Worm (Caenorhabditis elegans) whole organism, L4/young adult: ENCODE results near the gene eif-3.K.
A peak's percentile ranks its signal among the peaks of the same experiment; 100 is the strongest.

ENCODE experiments used
- W03F9.2 ChIP-seq: fragments of 150-350 bp; optimal IDR thresholded peaks from 2 replicates; lab custom pipeline; 2014; ENCODE audit warnings: missing biosample characterization, missing genetic modification characterization
- dao-5 ChIP-seq: sonication (generic microtip); optimal IDR thresholded peaks from 2 replicates; lab custom pipeline; 2016; ENCODE audit warnings: missing genotype, missing genetic modification characterization, moderate library complexity, missing compliant biosample characterization
- him-1 ChIP-seq: sonication (generic microtip); optimal IDR thresholded peaks from 2 replicates; lab custom pipeline; 2016; ENCODE audit warnings: missing genotype, missing genetic modification reagents, missing genetic modification characterization, missing compliant biosample characterization

Gene eif-3.K

DNA sequence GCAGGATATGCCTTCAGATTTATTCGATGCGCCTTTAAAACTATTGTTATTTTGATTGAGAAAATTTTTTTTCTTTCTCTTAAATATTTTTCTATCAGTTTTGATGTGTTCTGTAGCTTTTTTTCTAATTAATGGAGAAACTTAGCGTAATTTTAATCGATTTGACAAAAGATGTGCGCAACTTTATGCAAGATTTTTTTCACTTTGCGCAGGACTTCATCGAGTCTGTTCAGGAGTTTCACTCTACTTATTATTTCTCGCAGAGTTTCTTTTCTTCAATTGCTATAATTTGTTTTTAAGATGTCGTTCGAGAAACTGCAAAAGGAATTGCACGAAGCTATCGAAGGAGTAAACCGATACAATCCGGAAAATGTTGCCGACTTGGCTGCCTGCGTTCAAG is at the start of gene eif-3.K:
Gene eif-3.K, plus strand, starts transcription at position 301 of the 400 bp plus-strand sequence.
- no peak for TF ChIP-seq W03F9.2 (tag; lab: Kevin White, UChicago)
- TF ChIP-seq dao-5: no peak
- TF ChIP-seq him-1: no peak

DNA sequence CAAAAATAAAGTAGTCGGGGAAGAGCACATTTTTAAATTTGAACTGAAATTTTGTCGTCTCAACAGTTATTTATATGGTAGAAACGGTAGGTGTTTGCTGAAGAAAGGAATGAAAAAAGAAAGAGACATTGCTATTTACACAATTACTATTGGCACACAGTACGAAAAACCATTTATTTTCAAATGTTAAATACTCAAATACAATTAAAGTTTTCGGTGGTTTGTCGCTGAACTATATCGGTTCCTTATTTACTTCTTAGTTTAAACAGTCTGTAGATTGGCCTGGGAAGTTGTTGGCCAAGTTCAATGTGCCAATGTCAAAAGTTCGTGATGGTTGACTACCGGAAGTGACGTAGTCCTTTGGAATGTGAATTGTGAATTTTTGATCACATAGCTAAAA is 49.7 kb upstream of the eif-3.K start, which contains the start of gene ttr-27:
Gene ttr-27, minus strand, starts transcription at position 45 of the 400 bp plus-strand sequence.
- no peak for TF ChIP-seq W03F9.2 (tag; lab: Kevin White, UChicago)
- no peak for TF ChIP-seq him-1
- no peak for TF ChIP-seq dao-5

DNA sequence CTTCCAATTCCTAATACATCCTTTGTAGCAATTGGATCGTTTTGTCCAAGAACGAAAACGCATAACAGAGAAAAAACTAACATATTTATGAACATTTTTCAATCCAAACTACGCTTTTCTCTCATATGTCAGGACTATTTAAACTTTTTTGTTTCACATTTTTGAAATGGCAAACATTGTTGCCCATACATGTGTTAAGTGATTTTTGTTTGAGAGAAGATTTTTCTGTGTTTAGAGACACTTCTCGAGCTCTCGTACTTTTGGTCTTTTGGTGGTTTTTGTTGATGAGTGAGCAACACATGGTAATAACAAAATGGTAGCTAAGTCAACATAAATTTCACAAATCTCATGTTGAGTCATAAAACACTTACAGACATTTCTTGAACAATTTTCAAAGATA is 48.7 kb upstream of the eif-3.K start, which contains the start of gene ttr-28:
Gene ttr-28, minus strand, starts transcription at position 101 of the 400 bp plus-strand sequence.
- TF ChIP-seq him-1 (no peak), dao-5 (no peak), W03F9.2 (tag; lab: Kevin White, UChicago) (no peak)

DNA sequence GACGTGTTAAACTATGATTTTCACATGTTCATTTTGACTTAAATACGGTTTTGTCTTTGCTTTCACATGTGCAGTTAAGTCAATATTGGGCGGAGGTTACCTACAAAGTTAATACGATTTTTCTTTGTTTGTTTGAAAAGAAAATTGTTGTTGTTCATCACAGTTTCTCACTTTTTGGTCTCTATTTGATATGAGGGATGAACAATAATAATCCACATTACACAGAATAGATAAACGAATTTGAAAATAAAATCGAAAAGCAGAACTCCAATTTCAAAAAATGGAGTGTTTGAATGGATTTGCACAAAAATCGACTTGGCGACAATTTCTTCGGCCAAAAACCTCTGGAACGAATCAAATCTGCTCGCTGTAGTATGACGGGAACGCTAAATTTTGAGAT is 47.1 kb upstream of the eif-3.K start, which contains the start of gene ttr-29:
Gene ttr-29, minus strand, starts transcription at position 101 of the 400 bp plus-strand sequence.
- TF ChIP-seq him-1: no peak
- no peak for TF ChIP-seq dao-5
- no peak for TF ChIP-seq W03F9.2 (tag; lab: Kevin White, UChicago)

DNA sequence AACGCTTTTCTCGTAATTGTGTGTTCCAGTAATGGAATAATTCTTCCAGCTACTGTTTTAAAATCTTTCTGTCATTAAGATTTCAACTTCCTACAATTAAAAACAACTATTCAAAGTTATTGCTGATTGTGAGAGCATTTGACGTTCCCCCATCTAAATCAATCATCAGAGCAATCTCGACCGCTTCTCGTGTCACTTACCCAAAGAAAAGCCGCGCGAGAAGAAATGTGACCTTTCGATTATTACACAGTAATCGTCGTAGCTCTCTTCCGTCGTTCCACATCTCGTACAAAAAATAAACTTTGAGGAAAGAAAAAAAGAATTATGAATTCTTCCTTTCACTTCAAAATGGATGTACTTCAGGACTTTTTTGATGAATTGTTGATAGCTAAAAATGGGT is 46.4 kb upstream of the eif-3.K start:
- no peak for TF ChIP-seq dao-5
- no peak for TF ChIP-seq him-1
- no peak for TF ChIP-seq W03F9.2 (tag; lab: Kevin White, UChicago)

DNA sequence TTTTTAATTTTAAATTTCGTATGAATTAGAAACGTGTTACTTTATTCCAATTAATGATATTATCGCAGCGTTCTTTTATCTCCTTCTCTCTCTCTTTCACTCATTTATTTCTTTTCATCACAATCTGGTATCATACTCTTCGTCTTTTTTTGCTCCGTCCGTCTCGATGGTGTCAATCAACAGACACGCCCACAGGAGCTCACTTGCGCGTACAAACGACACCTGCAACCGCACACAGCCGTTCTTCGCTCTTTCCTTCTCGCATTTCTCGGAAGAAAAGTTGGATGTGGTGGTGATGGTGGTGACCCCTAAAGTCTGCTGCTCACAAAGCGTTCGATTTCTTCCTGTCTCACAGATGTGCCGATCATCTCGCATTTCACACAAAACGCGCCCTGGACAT is 45.2 kb upstream of the eif-3.K start:
- TF ChIP-seq W03F9.2 (tag; lab: Kevin White, UChicago) (no peak), dao-5 (no peak), him-1 (no peak)

DNA sequence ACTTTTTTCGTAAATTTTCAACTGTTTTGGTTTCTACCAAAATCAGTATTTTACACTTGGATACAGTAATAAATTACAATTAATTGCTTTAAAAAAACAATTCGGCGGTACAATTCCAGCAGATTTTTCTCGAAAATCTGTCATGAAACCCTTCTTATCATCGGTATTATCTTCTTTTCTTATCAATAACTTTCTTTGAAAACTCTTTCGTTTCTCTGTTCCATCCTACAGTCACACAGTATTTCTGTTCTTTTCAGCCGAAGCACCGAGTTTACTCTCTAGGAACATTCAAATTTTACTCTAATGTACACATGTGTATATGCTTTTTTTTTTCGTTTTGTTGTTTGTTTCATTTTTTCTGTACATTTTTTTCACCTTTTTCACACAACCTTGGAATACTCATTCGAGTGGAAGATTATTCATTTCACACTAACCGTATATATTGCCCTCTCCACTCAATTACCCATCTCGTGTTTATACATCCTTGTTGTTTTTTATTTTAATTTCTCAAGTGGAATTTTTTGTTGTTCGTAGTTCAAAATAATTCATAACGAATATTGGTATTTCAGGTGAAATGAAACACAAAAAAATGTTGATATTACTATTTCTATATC is 44.2 kb upstream of the eif-3.K start, which contains the start of gene nid-1:
Gene nid-1, plus strand, starts transcription at position 564 of the 614 bp plus-strand sequence.
- TF ChIP-seq W03F9.2 (tag; lab: Kevin White, UChicago) (peak; percentile 40), him-1 (no peak), dao-5 (no peak)

DNA sequence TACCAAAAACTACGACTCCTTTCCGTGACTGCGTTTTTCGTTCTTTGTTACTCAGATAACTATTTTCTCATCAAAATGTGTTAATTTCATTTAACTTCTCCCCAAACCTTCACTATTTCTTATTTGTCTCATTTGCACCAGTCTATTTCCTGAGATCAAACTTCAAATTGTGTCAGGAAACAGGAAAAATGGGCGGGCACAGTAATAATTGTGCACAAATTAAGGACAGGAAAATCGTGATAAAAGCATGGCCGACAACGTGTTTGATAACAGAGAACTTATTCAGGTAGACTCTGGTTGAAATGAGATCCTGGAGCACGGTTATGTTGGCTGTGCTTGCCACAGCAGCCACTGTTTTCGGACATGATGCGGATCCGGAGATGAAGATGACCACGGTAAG is 34.1 kb upstream of the eif-3.K start, which contains the start of gene lipl-1:
Gene lipl-1, plus strand, starts transcription at position 282 of the 400 bp plus-strand sequence.
- TF ChIP-seq dao-5 (no peak), W03F9.2 (tag; lab: Kevin White, UChicago) (no peak), him-1 (no peak)

DNA sequence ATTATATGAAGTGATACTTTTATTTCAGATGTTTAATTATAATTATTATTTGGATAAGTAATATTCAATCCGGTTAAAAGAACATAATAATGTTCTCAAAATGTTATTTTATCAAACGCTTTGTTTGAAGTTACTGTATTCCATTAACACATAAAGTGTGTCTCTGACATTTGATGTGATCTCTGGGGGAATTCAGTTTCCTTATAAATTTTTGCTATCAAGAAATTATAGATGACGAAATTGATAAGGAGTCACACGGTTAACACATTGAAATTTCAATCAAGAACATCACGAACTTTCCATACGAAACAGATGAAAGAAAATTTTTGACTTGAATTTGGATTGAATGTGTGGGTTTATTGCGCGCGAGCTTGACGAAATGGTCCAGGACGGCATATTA is 32.1 kb upstream of the eif-3.K start:
- TF ChIP-seq dao-5: no peak
- TF ChIP-seq him-1: no peak
- no peak for TF ChIP-seq W03F9.2 (tag; lab: Kevin White, UChicago)

DNA sequence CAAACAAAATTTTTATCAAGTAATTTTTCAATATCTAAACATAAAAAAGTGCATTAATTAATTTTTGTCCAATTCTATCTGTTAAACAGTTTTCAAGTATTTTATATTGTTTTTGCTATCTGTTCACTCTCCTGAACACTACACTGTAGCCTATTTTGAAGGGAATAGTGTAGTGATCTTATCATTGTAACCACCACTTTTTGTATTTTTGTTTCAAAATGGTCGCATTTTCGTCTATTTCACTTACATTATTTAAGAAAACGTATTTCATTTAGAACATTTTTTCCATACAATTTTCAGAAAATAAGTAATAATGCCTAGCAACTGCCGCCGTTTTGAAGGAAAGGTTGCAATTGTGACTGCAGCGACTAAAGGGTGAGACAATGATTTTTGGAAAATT is 31.5 kb upstream of the eif-3.K start, which contains the start of gene dhrs-4:
Gene dhrs-4, plus strand, starts transcription at position 301 of the 400 bp plus-strand sequence.
- TF ChIP-seq W03F9.2 (tag; lab: Kevin White, UChicago): no peak
- TF ChIP-seq dao-5: no peak
- no peak for TF ChIP-seq him-1

DNA sequence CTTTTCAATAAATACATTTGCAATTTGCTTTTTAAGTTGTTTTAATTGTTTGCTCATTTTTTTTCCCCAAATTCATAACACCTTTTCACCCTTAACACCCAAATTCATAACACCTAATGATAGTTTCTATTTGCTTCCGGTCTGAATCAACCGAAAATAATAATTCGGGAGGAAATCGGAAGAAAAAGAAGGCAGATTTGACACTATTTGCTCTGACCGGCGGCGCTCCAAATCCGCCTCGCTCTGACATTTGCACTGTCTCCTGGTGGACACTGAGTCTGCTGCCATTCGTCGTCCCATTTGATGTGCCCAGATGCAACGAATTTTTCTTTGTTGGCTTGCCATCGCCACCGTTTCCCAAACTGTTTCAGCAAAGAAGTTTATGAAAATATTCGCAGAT is 29.7 kb upstream of the eif-3.K start, which contains the start of gene pqn-67:
Gene pqn-67, plus strand, starts transcription at position 301 of the 400 bp plus-strand sequence.
- TF ChIP-seq W03F9.2 (tag; lab: Kevin White, UChicago) (no peak), him-1 (no peak), dao-5 (no peak)

DNA sequence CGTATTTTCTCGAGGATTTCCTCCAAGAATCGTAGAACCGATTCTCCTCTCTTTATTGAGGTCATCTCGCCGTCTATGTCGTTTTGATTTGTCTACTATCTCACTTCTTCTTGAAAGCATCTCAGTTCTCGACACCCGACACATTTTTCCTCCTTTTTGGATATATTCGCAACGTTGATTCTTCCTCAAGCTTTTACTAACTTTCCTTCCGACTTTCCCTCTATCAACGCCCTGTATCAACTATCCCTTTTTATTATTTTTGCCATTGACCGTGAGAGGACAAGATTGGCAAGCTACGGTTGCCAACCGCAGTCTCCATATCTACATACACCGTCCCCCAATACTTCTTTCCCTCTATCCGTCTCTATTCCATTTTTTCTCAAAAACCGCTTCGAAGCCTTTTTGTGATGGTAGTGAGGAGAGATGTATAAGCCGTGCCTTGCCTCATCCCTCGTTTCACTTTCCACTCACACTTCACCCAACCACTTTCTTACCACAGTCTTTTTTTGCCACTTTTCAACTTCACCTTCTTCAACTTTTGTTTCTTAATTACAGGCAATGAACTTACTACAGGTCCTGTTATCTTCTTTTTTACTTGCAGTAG is 24.8 kb upstream of the eif-3.K start, which contains the start of gene T16G1.2:
Gene T16G1.2, plus strand, starts transcription at position 554 of the 604 bp plus-strand sequence.
- no peak for TF ChIP-seq him-1
- no peak for TF ChIP-seq dao-5
- no peak for TF ChIP-seq W03F9.2 (tag; lab: Kevin White, UChicago)

DNA sequence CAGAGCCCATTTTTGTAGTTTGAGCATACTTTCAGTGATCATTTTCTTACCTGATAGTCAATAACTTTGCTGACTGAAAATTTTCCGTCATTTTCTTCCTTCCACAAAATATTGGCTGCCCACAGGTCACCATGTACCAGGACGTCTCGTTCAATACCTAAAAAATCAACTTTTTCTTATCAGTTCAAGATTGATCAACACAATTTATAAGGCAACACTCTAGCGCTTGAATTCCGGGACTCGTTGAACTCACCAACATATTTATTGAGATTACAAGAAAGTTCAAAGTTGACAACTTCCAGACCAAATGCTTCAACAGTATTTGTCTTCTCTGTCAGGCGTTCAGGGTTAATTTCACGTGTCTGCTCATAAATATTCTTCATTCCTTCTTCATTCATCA is 20.1 kb upstream of the eif-3.K start:
- no peak for TF ChIP-seq dao-5
- no peak for TF ChIP-seq him-1
- TF ChIP-seq W03F9.2 (tag; lab: Kevin White, UChicago): no peak

DNA sequence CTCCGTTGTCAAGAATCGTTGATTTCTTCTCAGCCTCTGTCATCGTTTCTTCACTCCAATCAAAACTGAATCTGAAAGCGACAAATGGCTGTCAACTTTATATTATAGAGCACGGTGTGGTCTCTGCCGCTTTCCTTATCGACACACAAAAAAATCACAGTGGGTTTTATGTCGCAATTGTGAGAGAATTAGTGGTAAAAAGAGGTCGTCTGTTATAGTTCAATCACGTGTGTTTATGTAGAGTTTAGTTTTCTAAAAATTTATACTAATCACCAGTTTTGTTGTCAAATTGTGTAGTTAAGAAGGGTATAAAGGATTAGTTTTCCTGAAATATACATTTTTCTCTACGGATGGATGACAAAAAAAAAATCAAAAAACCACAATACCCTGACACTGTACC is 18.8 kb upstream of the eif-3.K start, which contains the start of gene T16G1.7:
Gene T16G1.7, minus strand, starts transcription at position 137 of the 400 bp plus-strand sequence.
- TF ChIP-seq dao-5: no peak

DNA sequence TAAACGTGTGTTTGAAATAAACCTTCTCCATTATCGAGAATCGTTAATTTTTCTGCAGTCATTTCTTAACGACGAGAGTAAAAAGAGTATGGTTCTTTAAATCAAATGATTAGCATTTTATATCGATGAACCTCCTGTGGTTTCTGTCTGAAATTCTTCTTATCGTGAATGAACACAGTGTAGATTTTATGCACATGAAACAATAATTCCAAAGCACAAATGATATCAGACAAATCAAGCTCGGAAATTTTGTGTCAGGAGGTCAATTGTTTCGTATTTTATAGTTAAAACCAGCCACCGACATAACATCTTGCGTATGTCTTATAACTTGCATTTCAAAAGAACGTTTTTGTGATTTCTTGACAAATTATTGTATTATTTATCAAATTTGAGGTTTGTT is 16.7 kb upstream of the eif-3.K start, which contains the start of gene T16G1.6:
Gene T16G1.6, minus strand, starts transcription at position 77 of the 400 bp plus-strand sequence.
- TF ChIP-seq dao-5 (no peak), W03F9.2 (tag; lab: Kevin White, UChicago) (no peak), him-1 (no peak)
